Fruit fly (Drosophila melanogaster) whole organism, embryonic: Measurements from ENCODE around the gene CG31287.
A peak's percentile ranks its signal among the peaks of the same experiment; 100 is the strongest.

Source experiments
- Abd-B ChIP-seq: fragments of 200-800 bp; sonication (Bioruptor generic); optimal IDR thresholded peaks from 2 replicates; lab custom pipeline; 2018; ENCODE audit warnings: missing biosample characterization, mild to moderate bottlenecking, missing genetic modification characterization, moderate library complexity
- CG10267 ChIP-seq: fragments of 200-800 bp; sonication (Bioruptor generic); optimal IDR thresholded peaks from 2 replicates; lab custom pipeline; 2018; ENCODE audit warnings: missing biosample characterization, mild to moderate bottlenecking, missing genetic modification characterization, moderate library complexity
- CG10543 ChIP-seq: fragments of 200-800 bp; sonication (Bioruptor generic); optimal IDR thresholded peaks from 3 replicates; lab custom pipeline; 2017; ENCODE audit warnings: missing biosample characterization, mild to moderate bottlenecking, missing genetic modification characterization, moderate library complexity
- CG12155 ChIP-seq: fragments of 200-800 bp; sonication (Bioruptor generic); optimal IDR thresholded peaks from 3 replicates; lab custom pipeline; 2016; ENCODE audit warnings: missing biosample characterization, missing genetic modification characterization
- CG12236 ChIP-seq: fragments of 200-800 bp; sonication (Bioruptor generic); optimal IDR thresholded peaks from 2 replicates; lab custom pipeline; 2016; ENCODE audit warnings: missing biosample characterization, missing genetic modification characterization
- CG13296 ChIP-seq: fragments of 200-800 bp; sonication (Bioruptor generic); optimal IDR thresholded peaks from 3 replicates; lab custom pipeline; 2018; ENCODE audit warnings: missing biosample characterization, mild to moderate bottlenecking, missing genetic modification characterization
- CG14441 ChIP-seq: fragments of 200-800 bp; sonication (Bioruptor generic); IDR thresholded peaks from 2 replicates; pipeline ENCODE4 v1.3.6; 2022; ENCODE audit warnings: missing biosample characterization, missing genetic modification characterization
- CG14965 ChIP-seq: fragments of 200-800 bp; sonication (Bioruptor generic); optimal IDR thresholded peaks from 2 replicates; lab custom pipeline; 2016; ENCODE audit warnings: missing biosample characterization, missing genetic modification characterization, borderline replicate concordance
- CG15514 ChIP-seq: fragments of 200-800 bp; sonication (Bioruptor generic); optimal IDR thresholded peaks from 3 replicates; lab custom pipeline; 2017; ENCODE audit warnings: missing biosample characterization, missing genetic modification characterization, mild to moderate bottlenecking, moderate library complexity, missing genetic modification reagents
- CG15696 ChIP-seq: fragments of 200-800 bp; sonication (Bioruptor generic); optimal IDR thresholded peaks from 2 replicates; lab custom pipeline; 2019; ENCODE audit warnings: missing biosample characterization, mild to moderate bottlenecking, missing genetic modification characterization, moderate library complexity
- CG1647 ChIP-seq: fragments of 200-800 bp; sonication (Bioruptor generic); optimal IDR thresholded peaks from 3 replicates; lab custom pipeline; 2016; ENCODE audit warnings: missing biosample characterization, missing genetic modification characterization
- CG17912 ChIP-seq: fragments of 200-800 bp; sonication (Bioruptor generic); optimal IDR thresholded peaks from 2 replicates; lab custom pipeline; 2018; ENCODE audit warnings: missing biosample characterization, mild to moderate bottlenecking, missing genetic modification characterization
- CG2712 ChIP-seq: fragments of 200-800 bp; optimal IDR thresholded peaks from 3 replicates; lab custom pipeline; 2019; ENCODE audit warnings: missing biosample characterization, mild to moderate bottlenecking, missing genetic modification characterization, moderate library complexity
- CG31224 ChIP-seq: fragments of 200-800 bp; sonication (Bioruptor generic); IDR thresholded peaks from 2 replicates; pipeline ENCODE4 v1.3.6; 2022; ENCODE audit warnings: missing biosample characterization, missing genetic modification characterization
- CG33213 ChIP-seq: fragments of 200-800 bp; sonication (Bioruptor generic); optimal IDR thresholded peaks from 3 replicates; lab custom pipeline; 2016; ENCODE audit warnings: missing biosample characterization, missing genetic modification characterization
- CG4707 ChIP-seq: fragments of 200-800 bp; sonication (Bioruptor generic); optimal IDR thresholded peaks from 2 replicates; lab custom pipeline; 2018; ENCODE audit warnings: missing biosample characterization, mild to moderate bottlenecking, missing genetic modification characterization, moderate library complexity
- CG4820 ChIP-seq: fragments of 200-800 bp; sonication (Bioruptor generic); optimal IDR thresholded peaks from 3 replicates; lab custom pipeline; 2016; ENCODE audit warnings: missing biosample characterization, missing genetic modification characterization
- CG7372 ChIP-seq: fragments of 200-800 bp; sonication (Bioruptor generic); IDR thresholded peaks from 2 replicates; pipeline ENCODE4 v1.3.6; 2022; ENCODE audit warnings: missing biosample characterization, missing genetic modification characterization
- Camta ChIP-seq: fragments of 200-800 bp; sonication (Bioruptor generic); optimal IDR thresholded peaks from 2 replicates; lab custom pipeline; 2016; ENCODE audit warnings: missing biosample characterization, missing genetic modification characterization
- CrebB ChIP-seq: fragments of 200-800 bp; sonication (Bioruptor generic); optimal IDR thresholded peaks from 3 replicates; lab custom pipeline; 2018; ENCODE audit warnings: missing biosample characterization, mild to moderate bottlenecking, missing genetic modification characterization
- Drgx ChIP-seq: fragments of 200-800 bp; sonication (Bioruptor generic); IDR thresholded peaks from 2 replicates; pipeline ENCODE4 v1.3.6; 2022; ENCODE audit warnings: missing biosample characterization, missing genetic modification characterization
- E2f2 ChIP-seq: fragments of 200-800 bp; sonication (Bioruptor generic); IDR thresholded peaks from 2 replicates; pipeline ENCODE4 v1.3.6; 2022; ENCODE audit warnings: missing biosample characterization, missing genetic modification characterization
- Fer2 ChIP-seq: fragments of 200-800 bp; sonication (Bioruptor generic); optimal IDR thresholded peaks from 2 replicates; lab custom pipeline; 2018; ENCODE audit warnings: missing biosample characterization, mild to moderate bottlenecking, missing genetic modification characterization, moderate library complexity
- Gsc ChIP-seq: fragments of 200-800 bp; sonication (Bioruptor generic); IDR thresholded peaks from 2 replicates; pipeline ENCODE4 v1.3.6; 2022; ENCODE audit warnings: missing biosample characterization, missing genetic modification characterization
- H15 ChIP-seq: fragments of 200-800 bp; sonication (Bioruptor generic); IDR thresholded peaks from 3 replicates; pipeline ENCODE4 v1.3.6; 2022; ENCODE audit warnings: missing biosample characterization, missing genetic modification characterization
- HmgD ChIP-seq: fragments of 200-800 bp; sonication (Bioruptor generic); optimal IDR thresholded peaks from 3 replicates; lab custom pipeline; 2016; ENCODE audit warnings: missing biosample characterization, missing genetic modification characterization
- Jarid2 ChIP-seq: fragments of 200-800 bp; sonication (Bioruptor generic); optimal IDR thresholded peaks from 3 replicates; lab custom pipeline; 2017; ENCODE audit warnings: mild to moderate bottlenecking, missing biosample characterization, missing genetic modification reagents, missing genetic modification characterization
- NFAT ChIP-seq: fragments of 200-800 bp; sonication (Bioruptor generic); IDR thresholded peaks from 2 replicates; pipeline ENCODE4 v1.3.6; 2022; ENCODE audit warnings: missing biosample characterization, missing genetic modification characterization
- Sry-β ChIP-seq: fragments of 200-800 bp; sonication (Bioruptor generic); optimal IDR thresholded peaks from 2 replicates; lab custom pipeline; 2018; ENCODE audit warnings: missing biosample characterization, mild to moderate bottlenecking, missing genetic modification characterization, moderate library complexity
- Ssrp ChIP-seq: fragments of 200-800 bp; sonication (Bioruptor generic); optimal IDR thresholded peaks from 2 replicates; lab custom pipeline; 2018; ENCODE audit warnings: missing biosample characterization, mild to moderate bottlenecking, missing genetic modification characterization, moderate library complexity
- TFAM ChIP-seq: fragments of 200-800 bp; sonication (Bioruptor generic); optimal IDR thresholded peaks from 2 replicates; lab custom pipeline; 2017; ENCODE audit warnings: missing biosample characterization, missing genetic modification characterization, inconsistent platforms
- ase ChIP-seq: fragments of 200-800 bp; sonication (Bioruptor generic); IDR thresholded peaks from 3 replicates; pipeline ENCODE4 v1.3.6; 2022; ENCODE audit warnings: missing biosample characterization, missing genetic modification characterization
- az2 ChIP-seq: fragments of 200-800 bp; sonication (Bioruptor generic); optimal IDR thresholded peaks from 3 replicates; lab custom pipeline; 2016; ENCODE audit warnings: missing biosample characterization, missing genetic modification characterization
- ci ChIP-seq: fragments of 200-800 bp; sonication (Bioruptor generic); IDR thresholded peaks from 3 replicates; pipeline ENCODE4 v1.3.6; 2022; ENCODE audit warnings: missing biosample characterization, missing genetic modification characterization
- dati ChIP-seq: fragments of 200-800 bp; sonication (Bioruptor generic); IDR thresholded peaks from 2 replicates; pipeline ENCODE4 v1.3.6; 2022; ENCODE audit warnings: missing biosample characterization, missing genetic modification characterization
- eyg ChIP-seq: fragments of 200-800 bp; sonication (Bioruptor generic); optimal IDR thresholded peaks from 3 replicates; lab custom pipeline; 2016; ENCODE audit warnings: missing biosample characterization, missing genetic modification characterization
- fd3F ChIP-seq: fragments of 200-800 bp; sonication (Bioruptor generic); optimal IDR thresholded peaks from 2 replicates; lab custom pipeline; 2018; ENCODE audit warnings: missing biosample characterization, mild to moderate bottlenecking, missing genetic modification characterization, moderate library complexity
- fu2 ChIP-seq: fragments of 200-800 bp; sonication (Bioruptor generic); optimal IDR thresholded peaks from 2 replicates; lab custom pipeline; 2016; ENCODE audit warnings: missing biosample characterization, missing genetic modification characterization
- gem ChIP-seq: fragments of 200-800 bp; sonication (Bioruptor generic); optimal IDR thresholded peaks from 2 replicates; lab custom pipeline; 2019; ENCODE audit warnings: missing biosample characterization, mild to moderate bottlenecking, missing genetic modification characterization, moderate library complexity
- knrl ChIP-seq: fragments of 200-800 bp; sonication (Bioruptor generic); IDR thresholded peaks from 3 replicates; pipeline ENCODE4 v1.3.6; 2022; ENCODE audit warnings: missing biosample characterization, missing genetic modification characterization; ENCODE audit not compliant: partially characterized antibody
- nom ChIP-seq: fragments of 200-800 bp; sonication (Bioruptor generic); optimal IDR thresholded peaks from 2 replicates; lab custom pipeline; 2017; ENCODE audit warnings: missing biosample characterization, missing genetic modification characterization, mild to moderate bottlenecking, moderate library complexity, missing genetic modification reagents
- odd ChIP-seq: fragments of 200-800 bp; sonication (Bioruptor generic); optimal IDR thresholded peaks from 2 replicates; lab custom pipeline; 2017; ENCODE audit warnings: missing biosample characterization, mild to moderate bottlenecking, missing genetic modification characterization
- phol ChIP-seq: fragments of 200-800 bp; sonication (Bioruptor generic); optimal IDR thresholded peaks from 3 replicates; lab custom pipeline; 2018; ENCODE audit warnings: missing biosample characterization, mild to moderate bottlenecking, missing genetic modification characterization, moderate library complexity
- pita ChIP-seq: fragments of 200-800 bp; sonication (Bioruptor generic); optimal IDR thresholded peaks from 2 replicates; lab custom pipeline; 2017; ENCODE audit warnings: missing biosample characterization, mild to moderate bottlenecking, missing genetic modification characterization
- pzg ChIP-seq: fragments of 200-800 bp; sonication (Bioruptor generic); optimal IDR thresholded peaks from 3 replicates; lab custom pipeline; 2018; ENCODE audit warnings: missing biosample characterization, mild to moderate bottlenecking, missing genetic modification characterization, moderate library complexity
- ranshi ChIP-seq: fragments of 200-800 bp; sonication (Bioruptor generic); IDR thresholded peaks from 2 replicates; pipeline ENCODE4 v1.3.6; 2022; ENCODE audit warnings: missing biosample characterization, missing genetic modification characterization
- schlank ChIP-seq: fragments of 200-800 bp; sonication (Bioruptor generic); optimal IDR thresholded peaks from 2 replicates; lab custom pipeline; 2018; ENCODE audit warnings: missing biosample characterization, mild to moderate bottlenecking, missing genetic modification characterization
- so ChIP-seq: fragments of 200-800 bp; sonication (Bioruptor generic); IDR thresholded peaks from 3 replicates; pipeline ENCODE4 v1.3.6; 2022; ENCODE audit warnings: missing biosample characterization, missing genetic modification characterization
- twi ChIP-seq: fragments of 200-800 bp; optimal IDR thresholded peaks from 2 replicates; lab custom pipeline; 2019; ENCODE audit warnings: missing biosample characterization, mild to moderate bottlenecking, missing genetic modification characterization, moderate library complexity
- vfl ChIP-seq: fragments of 200-800 bp; sonication (Bioruptor generic); optimal IDR thresholded peaks from 2 replicates; lab custom pipeline; 2016; ENCODE audit warnings: missing biosample characterization, missing genetic modification characterization
- zen2 ChIP-seq: fragments of 200-800 bp; sonication (Bioruptor generic); IDR thresholded peaks from 3 replicates; pipeline ENCODE4 v1.3.6; 2022; ENCODE audit warnings: missing biosample characterization, missing genetic modification characterization; ENCODE audit not compliant: partially characterized antibody

Gene CG31287

DNA sequence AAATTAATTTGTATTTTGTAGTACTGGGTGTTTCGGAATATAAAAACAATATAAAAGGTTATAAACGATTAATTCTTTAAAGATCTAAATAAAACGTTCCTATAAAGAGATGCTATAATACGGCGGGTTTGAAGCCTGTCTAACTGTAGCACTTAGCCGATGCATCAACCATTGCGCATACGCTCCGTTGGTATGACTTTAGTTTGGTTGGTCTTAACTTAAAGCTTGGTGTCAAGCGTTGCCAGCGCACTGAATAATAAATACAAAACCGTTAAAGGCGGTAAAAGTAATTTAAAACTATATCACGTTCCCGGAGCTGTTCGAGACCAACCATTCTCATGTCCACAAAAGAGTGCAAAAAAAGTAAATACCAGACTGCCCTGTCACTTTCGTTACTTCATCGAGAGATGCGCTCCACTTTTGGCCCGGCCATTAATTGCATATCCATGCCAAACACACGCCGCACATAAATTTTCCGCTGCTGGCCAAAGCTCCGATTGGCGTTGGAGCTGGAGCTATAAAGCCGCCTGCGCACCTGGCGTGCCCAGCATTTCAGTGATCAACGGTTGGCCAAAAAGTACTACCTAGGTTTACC, 22.6 kb upstream of the CG31287 start, which contains the start of gene CG8927 (continued):
- TF ChIP-seq dati = no peak
- TF ChIP-seq Fer2 (tag; lab: Kevin White, UChicago) = no peak
- no peak for TF ChIP-seq Jarid2 (GFP tag; lab: Kevin White, UChicago)
- no peak for TF ChIP-seq CG13296
- no peak for TF ChIP-seq CG1647 (GFP tag; lab: Kevin White, UChicago)
- no peak for TF ChIP-seq CG31224 (GFP tag; lab: Robert Waterston, UW)
- TF ChIP-seq CG10543 = no peak
- peak; percentile 44 for TF ChIP-seq pzg (GFP tag; lab: Kevin White, UChicago)
- TF ChIP-seq zen2 (GFP tag; lab: Robert Waterston, UW) = no peak
- TF ChIP-seq ranshi (GFP tag; lab: Robert Waterston, UW) = no peak
- TF ChIP-seq Gsc (GFP tag; lab: Robert Waterston, UW) = no peak
- TF ChIP-seq Drgx (GFP tag; lab: Robert Waterston, UW) = no peak
- TF ChIP-seq Sry-β (GFP tag; lab: Kevin White, UChicago) = no peak
- TF ChIP-seq CG4820 = no peak
- TF ChIP-seq CG4707 (GFP tag; lab: Kevin White, UChicago) = no peak
- TF ChIP-seq eyg = no peak
- TF ChIP-seq H15 = no peak
- no peak for TF ChIP-seq gem (tag; lab: Kevin White, UChicago)
- TF ChIP-seq CG17912 (GFP tag; lab: Kevin White, UChicago) = no peak
- TF ChIP-seq Ssrp (tag; lab: Kevin White, UChicago) = no peak
- TF ChIP-seq fd3F (GFP tag; lab: Kevin White, UChicago) = no peak
- peak; percentile 92 for TF ChIP-seq CG7372
- no peak for TF ChIP-seq CG14441 (GFP tag; lab: Robert Waterston, UW)
- peak; percentile 6; the same call in 1 of the 3 replicates for TF ChIP-seq ci (GFP tag; lab: Robert Waterston, UW)
- no peak for TF ChIP-seq twi (tag; lab: Kevin White, UChicago)
- TF ChIP-seq NFAT (GFP tag; lab: Robert Waterston, UW) = no peak
- no peak for TF ChIP-seq CG14965 (GFP tag; lab: Kevin White, UChicago)
- peak; percentile 17 for TF ChIP-seq CG15514 (GFP tag; lab: Kevin White, UChicago)
- peak; percentile 57 for TF ChIP-seq pita (GFP tag; lab: Kevin White, UChicago)
- TF ChIP-seq TFAM = no peak
- no peak for TF ChIP-seq CG10267 (tag; lab: Kevin White, UChicago)
- TF ChIP-seq knrl (GFP tag; lab: Robert Waterston, UW) = no peak
- no peak for TF ChIP-seq Camta
- TF ChIP-seq CrebB (tag; lab: Kevin White, UChicago) = no peak
- peak; percentile 18 for TF ChIP-seq Abd-B (GFP tag; lab: Kevin White, UChicago)
- no peak for TF ChIP-seq CG12155 (GFP tag; lab: Kevin White, UChicago)
- no peak for TF ChIP-seq phol (tag; lab: Kevin White, UChicago)
- no peak for TF ChIP-seq schlank
- peak; percentile 82 for TF ChIP-seq E2f2
- no peak for TF ChIP-seq CG2712
- no peak for TF ChIP-seq nom
- no peak for TF ChIP-seq ase (GFP tag; lab: Robert Waterston, UW)
- peak; percentile 12 for TF ChIP-seq CG33213 (GFP tag; lab: Kevin White, UChicago)
- TF ChIP-seq fu2 (GFP tag; lab: Kevin White, UChicago) = no peak
- TF ChIP-seq CG15696 (tag; lab: Kevin White, UChicago) = no peak
- no peak for TF ChIP-seq vfl
- TF ChIP-seq HmgD = no peak
- TF ChIP-seq odd = no peak
- no peak for TF ChIP-seq CG12236 (GFP tag; lab: Kevin White, UChicago)
- no peak for TF ChIP-seq so (GFP tag; lab: Robert Waterston, UW)
- no peak for TF ChIP-seq az2 (GFP tag; lab: Kevin White, UChicago)
